Worm (Caenorhabditis elegans) whole organism, young adult: ENCODE measurements around the gene B0334.5.
A peak's percentile ranks its signal among the peaks of the same experiment; 100 is the strongest.

Source experiments
- ama-1 ChIP-seq, 3 experiments: fragments of 150-350 bp in 1 of 3; sonication (generic microtip) in 2 of 3; optimal IDR thresholded peaks; 2 replicates each; lab custom pipeline; 2014 to 2018; ENCODE audit warnings: missing biosample characterization in 2 of 3, missing genetic modification characterization in 2 of 3, missing genetic modification reagents in 2 of 3
- egl-44 ChIP-seq: fragments of 200-800 bp; sonication (Bioruptor generic); IDR thresholded peaks from 2 replicates; pipeline ENCODE4 v1.3.6; 2022; ENCODE audit warnings: missing genetic modification reagents, missing genetic modification characterization, missing compliant biosample characterization
- gei-17 ChIP-seq: fragments of 200-800 bp; sonication (Bioruptor generic); optimal IDR thresholded peaks from 2 replicates; lab custom pipeline; 2018; ENCODE audit warnings: mild to moderate bottlenecking, missing genetic modification characterization, missing compliant biosample characterization
- lag-1 ChIP-seq: fragments of 200-800 bp; sonication (Bioruptor generic); IDR thresholded peaks from 2 replicates; pipeline ENCODE4 v1.3.6; 2022; ENCODE audit warnings: missing genetic modification reagents, missing genetic modification characterization, missing compliant biosample characterization
- nfyb-1 ChIP-seq: fragments of 200-800 bp; sonication (Bioruptor generic); IDR thresholded peaks from 2 replicates; pipeline ENCODE4 v1.3.6; 2022; ENCODE audit warnings: missing genetic modification reagents, missing genetic modification characterization, missing compliant biosample characterization
- snpc-4 ChIP-seq, 5 experiments: fragments of 150-350 bp in 1 of 5; sonication (generic microtip) in 4 of 5; optimal IDR thresholded peaks; 2 replicates each; lab custom pipeline; 2014 to 2018; ENCODE audit warnings: missing genetic modification characterization in 5 of 5, missing biosample characterization in 3 of 5, antibody characterized with exemption in 2 of 5, mild to moderate bottlenecking in 2 of 5, missing compliant biosample characterization in 2 of 5, missing genotype in 2 of 5, moderate library complexity in 2 of 5, missing genetic modification reagents in 1 of 5
- xnd-1 ChIP-seq: sonication (generic microtip); optimal IDR thresholded peaks from 2 replicates; lab custom pipeline; 2016; ENCODE audit warnings: missing genotype, missing genetic modification reagents, missing genetic modification characterization, missing compliant biosample characterization

DNA sequence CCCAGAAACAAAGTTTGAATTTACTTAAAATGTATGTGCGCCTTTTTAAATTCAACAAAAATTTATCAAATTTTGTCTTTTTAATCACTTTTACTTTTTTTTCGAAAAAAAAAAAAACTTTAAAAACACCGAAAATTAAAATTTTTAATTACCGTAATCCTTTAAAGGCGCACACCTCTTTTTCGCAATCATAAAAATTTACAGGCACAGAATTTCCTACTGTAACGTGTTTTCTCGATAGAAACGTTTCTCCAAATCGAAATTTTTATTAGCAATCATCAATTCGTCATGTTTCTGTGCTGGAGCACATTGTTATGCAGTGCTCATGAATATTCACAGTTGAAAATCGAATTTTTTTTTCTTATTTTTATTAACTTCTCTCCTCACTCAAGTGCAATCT is 39.0 kb downstream of the B0334.5 start:
- no peak for TF ChIP-seq lag-1 (GFP tag; lab: Robert Waterston, UW)
- TF ChIP-seq ama-1 (optimal IDR thresholded peaks at IDR 0.05; lab: Kevin White, UChicago), result no peak
- TF ChIP-seq ama-1 (GFP tag; optimal IDR thresholded peaks at IDR 0.05; lab: Kevin White, UChicago), result no peak
- TF ChIP-seq xnd-1 (tag; lab: Kevin White, UChicago), result peak; percentile 72
- TF ChIP-seq egl-44 (GFP tag; lab: Robert Waterston, UW), result no peak
- TF ChIP-seq gei-17 (GFP tag; lab: Kevin White, UChicago), result no peak
- TF ChIP-seq nfyb-1 (GFP tag; lab: Robert Waterston, UW), result no peak
- no peak for TF ChIP-seq snpc-4 (GFP tag; optimal IDR thresholded peaks at IDR 0.05; lab: Kevin White, UChicago)
- no peak for TF ChIP-seq snpc-4 (tag; optimal IDR thresholded peaks at IDR 0.05; lab: Kevin White, UChicago)
